Worm (Caenorhabditis elegans) whole organism, dauer: ENCODE results near the gene cdh-3.

ENCODE experiments used
- unc-62 ChIP-seq: sonication (generic microtip); optimal IDR thresholded peaks from 2 replicates; lab custom pipeline; 2017; ENCODE audit warnings: missing biosample characterization, missing genetic modification reagents, missing genetic modification characterization

cdh-3 gene

ce11 chrIII:7725483-7726250 lies 28.6 kb downstream of the cdh-3 start:
- no peak for TF ChIP-seq unc-62 (GFP tag; lab: Kevin White, UChicago)

ce11 chrIII:7724433-7724832 lies 29.8 kb downstream of the cdh-3 start:
- no peak for TF ChIP-seq unc-62 (GFP tag; lab: Kevin White, UChicago)

DNA sequence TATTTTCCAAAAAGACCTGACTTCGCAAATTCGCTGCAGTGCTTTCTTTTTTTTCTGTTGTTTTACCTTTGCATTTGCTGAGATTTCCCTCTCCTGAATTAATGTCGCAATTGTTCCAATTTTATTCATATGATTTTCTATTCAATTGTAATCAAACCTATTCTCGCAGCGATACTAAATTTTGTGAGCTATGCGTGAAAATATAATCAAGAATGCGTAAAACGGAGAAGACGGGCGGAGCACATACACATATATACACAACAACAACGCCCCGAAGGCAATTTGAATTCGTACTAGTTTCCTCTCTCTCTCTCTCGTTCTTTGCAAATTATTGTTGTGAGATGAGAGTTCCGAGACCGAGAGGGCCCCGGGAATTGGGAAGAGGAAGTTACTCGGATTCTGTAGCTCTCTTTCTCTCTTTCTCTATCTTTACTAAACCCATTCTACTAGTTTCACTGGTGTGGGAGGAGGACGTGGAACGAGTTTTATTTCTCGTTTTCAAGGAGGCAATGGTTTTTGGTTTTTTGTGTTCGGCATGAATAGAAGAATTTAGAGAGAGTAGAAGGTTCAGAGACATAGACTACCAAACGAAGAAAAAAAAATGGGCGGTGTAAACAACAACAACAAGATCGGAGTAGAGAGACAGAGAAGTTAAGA lies 30.7 kb downstream of the cdh-3 start:
- no peak for TF ChIP-seq unc-62 (GFP tag; lab: Kevin White, UChicago)

ce11 chrIII:7722999-7723398 lies 31.2 kb downstream of the cdh-3 start:
- TF ChIP-seq unc-62 (GFP tag; lab: Kevin White, UChicago), result no peak

ce11 chrIII:7722411-7722810 lies 31.8 kb downstream of the cdh-3 start:
- TF ChIP-seq unc-62 (GFP tag; lab: Kevin White, UChicago), result no peak

DNA sequence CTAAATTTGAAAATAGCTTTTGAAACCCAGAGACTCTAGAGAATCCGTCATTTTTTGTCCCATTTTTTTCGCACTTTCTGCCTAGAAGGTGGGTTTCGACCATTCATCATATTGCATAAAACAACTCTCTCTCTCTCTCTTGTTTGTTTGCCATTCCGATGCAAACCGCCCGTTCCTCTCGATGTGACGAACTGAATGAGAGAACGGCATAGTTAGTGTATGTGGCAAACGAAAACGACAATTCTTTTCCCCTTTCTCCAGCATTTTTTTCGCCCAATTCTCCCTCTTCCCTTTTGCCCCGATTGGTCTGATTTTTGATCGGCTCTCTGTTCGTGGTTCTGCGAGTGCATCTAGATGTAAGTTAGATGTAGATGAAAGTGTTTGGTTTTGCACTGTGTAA lies 32.7 kb downstream of the cdh-3 start:
- TF ChIP-seq unc-62 (GFP tag; lab: Kevin White, UChicago), result no peak

ce11 chrIII:7720861-7721260 lies 33.4 kb downstream of the cdh-3 start:
- no peak for TF ChIP-seq unc-62 (GFP tag; lab: Kevin White, UChicago)

DNA sequence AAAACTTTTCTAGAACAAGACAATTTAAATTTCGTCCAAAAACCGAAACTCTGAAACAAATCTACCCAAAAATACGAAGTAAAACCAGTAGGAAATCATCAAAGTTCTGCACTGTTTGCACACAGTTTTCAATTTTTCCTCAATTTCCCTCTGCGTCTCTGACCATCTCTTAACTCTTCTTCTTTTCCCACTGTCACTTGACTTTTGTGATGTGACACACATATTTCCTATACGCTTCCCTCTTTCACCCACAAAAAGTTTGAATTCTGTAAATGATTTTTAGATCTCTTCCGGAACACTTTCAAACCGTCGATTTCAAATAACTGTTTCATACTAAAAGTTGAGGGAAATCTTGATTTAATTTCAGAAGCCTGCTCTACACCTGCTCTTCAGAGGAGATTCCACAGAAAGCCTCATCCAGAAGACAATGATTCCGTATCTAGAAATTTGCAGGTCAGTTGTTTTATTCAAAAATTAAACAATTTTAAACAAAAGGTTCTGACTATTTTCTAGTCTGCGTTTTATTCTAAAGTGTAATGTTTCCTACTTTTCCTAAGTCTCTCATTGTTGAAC lies 34.8 kb downstream of the cdh-3 start, which contains the start of gene ncl-1:
Gene ncl-1, plus strand, starts transcription at position 366 of the 573 bp plus-strand sequence.
- no peak for TF ChIP-seq unc-62 (GFP tag; lab: Kevin White, UChicago)

DNA sequence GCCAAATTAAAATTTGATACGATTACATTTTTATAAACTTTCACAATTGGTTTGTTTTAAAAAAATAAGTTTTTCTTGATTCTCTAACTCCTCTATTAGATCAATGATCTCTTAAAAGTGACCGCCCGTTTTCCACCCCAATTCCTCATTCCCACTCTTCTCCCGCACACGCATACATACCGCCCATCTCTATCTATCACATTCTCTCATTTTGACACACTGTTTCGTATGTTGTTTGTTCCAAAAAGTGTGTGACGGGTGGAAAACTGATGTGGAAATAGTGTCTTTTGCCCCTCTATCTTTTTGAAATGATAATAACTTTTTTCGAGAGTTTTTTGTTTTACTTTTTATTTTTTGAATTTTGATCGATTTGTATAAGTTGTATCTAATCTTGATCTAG lies 35.9 kb downstream of the cdh-3 start:
- TF ChIP-seq unc-62 (GFP tag; lab: Kevin White, UChicago), result no peak

DNA sequence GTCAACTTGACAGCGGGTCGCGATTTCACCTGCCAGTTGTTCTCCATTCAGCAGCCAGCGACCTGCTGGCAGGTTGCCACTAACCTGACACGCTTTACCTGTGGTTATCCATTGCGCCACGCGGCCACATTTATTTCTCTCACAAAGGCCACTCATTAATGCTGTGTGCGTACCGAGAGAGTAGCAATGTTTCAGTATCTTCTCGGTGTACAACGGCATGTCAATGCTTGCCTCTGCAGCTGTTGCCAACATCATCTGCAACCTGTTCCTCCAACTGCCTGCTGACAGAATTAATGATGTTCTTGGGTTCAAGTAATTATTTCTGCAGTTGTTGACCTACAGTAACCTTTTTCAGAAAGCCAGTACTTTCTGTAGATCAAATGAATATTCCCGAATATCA lies 37.7 kb downstream of the cdh-3 start:
- no peak for TF ChIP-seq unc-62 (GFP tag; lab: Kevin White, UChicago)

DNA sequence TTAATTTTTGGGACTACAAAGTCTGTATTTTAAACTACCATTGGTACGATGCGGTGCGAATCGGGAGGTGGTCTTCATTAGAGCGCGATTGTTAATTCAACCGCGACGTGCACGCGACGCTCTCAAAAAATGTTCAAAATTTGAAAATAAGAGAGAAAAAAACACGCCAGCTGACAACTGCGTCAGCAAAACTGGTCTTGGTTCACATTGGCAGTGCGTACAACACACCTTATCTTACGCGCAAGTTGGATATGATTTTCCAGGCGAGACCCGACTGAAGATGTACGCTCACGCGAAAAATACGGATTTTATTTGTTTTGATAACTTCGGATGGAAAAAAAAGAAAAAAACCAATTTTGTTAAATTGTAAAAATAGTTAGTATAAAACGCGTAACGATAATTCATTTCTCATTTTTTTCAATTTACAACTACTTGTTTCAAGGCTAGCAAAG lies 42.3 kb downstream of the cdh-3 start, which contains the start of gene C03B8.3:
Gene C03B8.3, plus strand, starts transcription at position 402 of the 452 bp plus-strand sequence.
- no peak for TF ChIP-seq unc-62 (GFP tag; lab: Kevin White, UChicago)

DNA sequence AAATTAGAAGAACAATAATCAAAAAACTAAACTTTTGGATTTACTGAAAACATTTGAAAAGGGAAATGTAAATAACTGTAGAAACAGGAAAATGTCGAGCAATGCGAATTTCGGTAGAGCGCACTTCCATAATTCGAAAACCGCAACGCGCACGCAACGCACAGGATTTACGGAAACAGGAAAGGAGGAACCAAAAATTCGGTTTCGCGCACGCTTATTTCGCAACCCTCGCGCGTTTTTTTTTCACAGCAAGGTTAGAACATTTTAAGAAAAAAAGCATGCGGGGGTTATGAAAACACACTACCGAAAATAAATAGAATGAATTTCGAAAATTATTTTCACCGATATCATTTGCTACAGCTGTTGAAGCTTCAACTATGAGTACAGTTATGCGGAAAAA lies 42.8 kb downstream of the cdh-3 start:
- no peak for TF ChIP-seq unc-62 (GFP tag; lab: Kevin White, UChicago)

- no peak for TF ChIP-seq unc-62 (GFP tag; lab: Kevin White, UChicago)
Observed at ce11 chrIII:7710943-7711342, 43.3 kb downstream of the cdh-3 start.

ce11 chrIII:7710066-7710465 lies 44.2 kb downstream of the cdh-3 start:
- TF ChIP-seq unc-62 (GFP tag; lab: Kevin White, UChicago), result no peak

DNA sequence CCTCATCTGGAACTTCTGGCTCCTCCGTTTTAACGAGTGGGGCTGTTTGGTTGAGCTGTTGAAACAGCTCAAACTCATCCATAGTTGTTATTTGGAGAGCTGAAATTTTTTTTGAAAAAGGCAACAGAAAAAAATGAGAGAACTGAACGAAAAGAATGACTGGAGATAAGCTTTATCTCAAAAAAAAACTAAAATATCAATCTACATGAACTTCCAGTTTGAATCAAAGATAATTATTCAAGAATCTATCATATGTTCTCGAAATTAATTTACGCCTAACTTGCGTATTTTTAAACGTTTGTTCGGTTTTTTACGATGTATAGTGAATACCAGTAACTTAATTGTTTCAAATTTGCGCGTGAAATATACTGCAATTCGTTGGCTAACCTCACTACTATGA lies 44.9 kb downstream of the cdh-3 start, which contains the start of gene lin-13:
Gene lin-13, minus strand, starts transcription at position 101 of the 400 bp plus-strand sequence.
- no peak for TF ChIP-seq unc-62 (GFP tag; lab: Kevin White, UChicago)

- no peak for TF ChIP-seq unc-62 (GFP tag; lab: Kevin White, UChicago)
Observed at ce11 chrIII:7703474-7703873, 50.8 kb downstream of the cdh-3 start.
